Worm (Caenorhabditis elegans) whole organism, young adult: ENCODE measurements around the gene F23G4.1.
A peak's percentile ranks its signal among the peaks of the same experiment; 100 is the strongest.

ENCODE experiments used
- B0019.2 ChIP-seq: fragments of 200-800 bp; sonication (Bioruptor generic); conservative IDR thresholded peaks from 2 replicates; pipeline ENCODE4 v1.3.6; 2022; ENCODE audit warnings: missing genetic modification reagents, missing genetic modification characterization, missing compliant biosample characterization
- C06A6.2 ChIP-seq: fragments of 200-800 bp; sonication (Bioruptor generic); conservative IDR thresholded peaks from 2 replicates; pipeline ENCODE4 v1.3.6; 2022; ENCODE audit warnings: missing genetic modification characterization, missing compliant biosample characterization
- C17E4.6 ChIP-seq: fragments of 200-800 bp; sonication (Bioruptor generic); IDR thresholded peaks from 2 replicates; pipeline ENCODE4 v1.3.6; 2022; ENCODE audit warnings: missing genetic modification reagents, missing genetic modification characterization, missing compliant biosample characterization
- F23B12.7 ChIP-seq: sonication (generic microtip); optimal IDR thresholded peaks from 2 replicates; lab custom pipeline; 2017; ENCODE audit warnings: missing genetic modification characterization, mild to moderate bottlenecking, missing compliant biosample characterization, antibody characterized with exemption, moderate library complexity; ENCODE audit not compliant: insufficient read depth
- Y95B8A.8 ChIP-seq: fragments of 200-800 bp; sonication (Bioruptor generic); IDR thresholded peaks from 2 replicates; pipeline ENCODE4 v1.3.6; 2022; ENCODE audit warnings: missing genetic modification reagents, missing genetic modification characterization, missing compliant biosample characterization
- ZK185.1 ChIP-seq: sonication (generic microtip); optimal IDR thresholded peaks from 2 replicates; lab custom pipeline; 2016; ENCODE audit warnings: mild to moderate bottlenecking, missing genetic modification characterization, missing compliant biosample characterization; ENCODE audit not compliant: poor library complexity, severe bottlenecking
- akir-1 ChIP-seq: fragments of 200-800 bp; sonication (Bioruptor generic); optimal IDR thresholded peaks from 2 replicates; lab custom pipeline; 2018; ENCODE audit warnings: mild to moderate bottlenecking, missing genetic modification characterization, moderate library complexity, missing compliant biosample characterization
- aptf-2 ChIP-seq: fragments of 200-800 bp; sonication (Bioruptor generic); conservative IDR thresholded peaks from 2 replicates; pipeline ENCODE4 v1.3.6; 2022; ENCODE audit warnings: missing genetic modification reagents, missing genetic modification characterization, missing compliant biosample characterization
- athp-1 ChIP-seq: sonication (generic microtip); optimal IDR thresholded peaks from 2 replicates; lab custom pipeline; 2017; ENCODE audit warnings: mild to moderate bottlenecking, missing genetic modification characterization, missing compliant biosample characterization
- attf-3 ChIP-seq: fragments of 200-800 bp; sonication (Bioruptor generic); conservative IDR thresholded peaks from 2 replicates; pipeline ENCODE4 v1.3.6; 2022; ENCODE audit warnings: missing genetic modification reagents, missing genetic modification characterization, missing compliant biosample characterization
- bed-1 ChIP-seq: fragments of 200-800 bp; sonication (Bioruptor generic); IDR thresholded peaks from 2 replicates; pipeline ENCODE4 v1.3.6; 2022; ENCODE audit warnings: missing genetic modification reagents, missing genetic modification characterization, missing compliant biosample characterization
- cebp-1 ChIP-seq, 2 experiments: fragments of 200-800 bp in 1 of 2; sonication (Bioruptor generic) in 1 of 2; sonication (generic microtip) in 1 of 2; IDR thresholded peaks in 1 of 2; optimal IDR thresholded peaks in 1 of 2; 2 replicates each; pipeline versions ENCODE4 v1.3.6 to Lab custom; 2017 to 2022; ENCODE audit warnings: missing compliant biosample characterization in 2 of 2, missing genetic modification characterization in 2 of 2, mild to moderate bottlenecking in 1 of 2, missing genetic modification reagents in 1 of 2, moderate library complexity in 1 of 2
- chd-7 ChIP-seq: sonication (generic microtip); optimal IDR thresholded peaks from 2 replicates; lab custom pipeline; 2016; ENCODE audit warnings: mild to moderate bottlenecking, missing genetic modification characterization, moderate library complexity, missing compliant biosample characterization
- ekl-4 ChIP-seq: fragments of 200-800 bp; sonication (Bioruptor generic); IDR thresholded peaks from 2 replicates; pipeline ENCODE4 v1.3.6; 2022; ENCODE audit warnings: missing genetic modification reagents, missing genetic modification characterization, missing compliant biosample characterization
- fkh-3 ChIP-seq: sonication (generic microtip); optimal IDR thresholded peaks from 2 replicates; lab custom pipeline; 2016; ENCODE audit warnings: mild to moderate bottlenecking, missing genetic modification characterization, missing compliant biosample characterization
- hmg-1.2 ChIP-seq: fragments of 200-800 bp; sonication (Bioruptor generic); IDR thresholded peaks from 2 replicates; pipeline ENCODE4 v1.3.6; 2022; ENCODE audit warnings: missing genetic modification reagents, missing genetic modification characterization, missing compliant biosample characterization
- lsl-1 ChIP-seq: fragments of 200-800 bp; sonication (Bioruptor generic); optimal IDR thresholded peaks from 2 replicates; lab custom pipeline; 2018; ENCODE audit warnings: mild to moderate bottlenecking, missing genetic modification characterization, moderate library complexity, missing compliant biosample characterization
- madf-3 ChIP-seq: fragments of 200-800 bp; sonication (Bioruptor generic); IDR thresholded peaks from 2 replicates; pipeline ENCODE4 v1.3.6; 2022; ENCODE audit warnings: missing genetic modification reagents, missing genetic modification characterization, missing compliant biosample characterization
- mcd-1 ChIP-seq: fragments of 200-800 bp; sonication (Bioruptor generic); IDR thresholded peaks from 2 replicates; pipeline ENCODE4 v1.3.6; 2022; ENCODE audit warnings: missing genetic modification reagents, missing genetic modification characterization, missing compliant biosample characterization
- mxl-1 ChIP-seq: sonication (generic microtip); optimal IDR thresholded peaks from 2 replicates; lab custom pipeline; 2016; ENCODE audit warnings: missing genetic modification characterization, missing compliant biosample characterization
- nhr-120 ChIP-seq: fragments of 200-800 bp; sonication (Bioruptor generic); IDR thresholded peaks from 2 replicates; pipeline ENCODE4 v1.3.6; 2022; ENCODE audit warnings: missing genetic modification characterization, missing compliant biosample characterization
- nhr-80 ChIP-seq: sonication (generic microtip); optimal IDR thresholded peaks from 2 replicates; lab custom pipeline; 2016; ENCODE audit warnings: missing genetic modification characterization, missing compliant biosample characterization
- pbrm-1 ChIP-seq: fragments of 200-800 bp; sonication (Bioruptor generic); IDR thresholded peaks from 2 replicates; pipeline ENCODE4 v1.3.6; 2022; ENCODE audit warnings: missing genetic modification reagents, missing genetic modification characterization, missing compliant biosample characterization
- pha-4 ChIP-seq: fragments of 150-350 bp; sonication (generic microtip); optimal IDR thresholded peaks from 2 replicates; lab custom pipeline; 2014; ENCODE audit warnings: missing biosample characterization, missing genetic modification reagents, missing genetic modification characterization
- sea-2 ChIP-seq: fragments of 200-800 bp; sonication (Bioruptor generic); IDR thresholded peaks from 2 replicates; pipeline ENCODE4 v1.3.6; 2022; ENCODE audit warnings: missing genetic modification characterization, missing compliant biosample characterization
- snpc-3.4 ChIP-seq: sonication (generic microtip); optimal IDR thresholded peaks from 2 replicates; lab custom pipeline; 2017; ENCODE audit warnings: missing genetic modification characterization, mild to moderate bottlenecking, missing compliant biosample characterization, antibody characterized with exemption, moderate library complexity, missing genotype, missing genetic modification reagents
- tlf-1 ChIP-seq: fragments of 200-800 bp; sonication (Bioruptor generic); optimal IDR thresholded peaks from 2 replicates; lab custom pipeline; 2018; ENCODE audit warnings: mild to moderate bottlenecking, missing genetic modification characterization, missing compliant biosample characterization
- unc-130 ChIP-seq: sonication (generic microtip); optimal IDR thresholded peaks from 2 replicates; lab custom pipeline; 2016; ENCODE audit warnings: missing genetic modification reagents, missing genetic modification characterization, missing compliant biosample characterization
- xnd-1 ChIP-seq: sonication (generic microtip); optimal IDR thresholded peaks from 2 replicates; lab custom pipeline; 2016; ENCODE audit warnings: missing genotype, missing genetic modification reagents, missing genetic modification characterization, missing compliant biosample characterization
- zfh-2 ChIP-seq: fragments of 200-800 bp; sonication (Bioruptor generic); conservative IDR thresholded peaks from 2 replicates; pipeline ENCODE4 v1.3.6; 2022; ENCODE audit warnings: missing genetic modification reagents, missing genetic modification characterization, missing compliant biosample characterization
- zim-3 ChIP-seq: sonication (generic microtip); optimal IDR thresholded peaks from 2 replicates; lab custom pipeline; 2017; ENCODE audit warnings: mild to moderate bottlenecking, missing genetic modification characterization, moderate library complexity, missing compliant biosample characterization

The F23G4.1 gene

DNA sequence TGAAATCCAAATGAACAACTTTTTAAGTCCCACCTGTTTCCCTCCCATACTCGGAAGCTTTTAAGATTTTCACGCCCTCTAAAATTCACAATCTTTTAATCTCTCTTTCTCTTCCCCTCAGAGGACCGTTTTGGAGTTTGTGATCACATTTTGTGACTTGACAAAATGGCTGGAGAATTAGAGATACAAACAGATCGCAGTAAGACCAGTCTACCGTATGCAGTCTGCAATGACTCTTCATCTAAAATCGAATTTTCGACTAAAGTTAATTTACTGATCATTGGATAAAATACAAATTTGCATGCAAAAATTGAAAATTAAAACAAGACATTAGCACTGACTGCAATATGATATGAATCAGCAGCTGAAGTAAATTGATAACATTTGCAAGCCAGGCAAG, 38.5 kb upstream of the F23G4.1 start:
- TF ChIP-seq nhr-80 (peak; percentile 33), C17E4.6 (no peak), pha-4 (no peak)

DNA sequence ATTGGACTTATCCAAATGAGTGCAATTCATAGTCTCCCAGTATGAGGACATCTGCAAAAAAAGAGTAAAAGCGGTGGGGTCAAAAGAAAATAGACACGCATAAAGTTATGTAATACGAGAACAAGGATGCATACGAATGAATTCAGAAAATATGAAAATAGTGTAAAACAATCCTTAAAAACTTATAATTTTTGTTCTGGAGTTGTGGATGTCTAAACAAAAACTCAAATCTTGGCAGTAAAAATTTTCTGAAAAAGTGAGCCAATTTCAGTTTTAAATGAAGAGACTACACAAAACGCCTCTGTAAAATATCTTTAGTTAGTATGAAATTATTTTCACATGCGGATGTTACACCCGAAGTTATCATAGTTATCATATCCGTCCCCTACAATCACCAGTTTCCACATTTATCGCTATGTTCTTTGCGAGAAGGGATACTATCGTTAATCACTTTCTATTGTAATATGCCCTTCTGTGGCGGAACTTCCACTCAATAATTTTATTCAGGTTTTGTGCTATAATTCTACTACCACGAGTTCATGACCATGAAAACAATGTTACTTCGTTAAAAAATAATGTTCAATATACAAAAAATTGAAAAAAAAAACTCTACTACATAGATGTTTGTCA, 37.7 kb upstream of the F23G4.1 start, which contains the start of gene nhr-120:
Gene nhr-120 (minus strand): TSS at position 51 of the 630 bp plus-strand sequence.
- no peak for TF ChIP-seq sea-2 (GFP tag; lab: Robert Waterston, UW)
- no peak for TF ChIP-seq ekl-4 (GFP tag; lab: Robert Waterston, UW)
- TF ChIP-seq pbrm-1 (GFP tag; lab: Robert Waterston, UW), result no peak
- TF ChIP-seq mxl-1 (tag; lab: Kevin White, UChicago), result no peak
- TF ChIP-seq madf-3 (GFP tag; lab: Robert Waterston, UW), result no peak
- no peak for TF ChIP-seq aptf-2 (GFP tag; lab: Robert Waterston, UW)
- TF ChIP-seq C06A6.2, result no peak
- TF ChIP-seq Y95B8A.8 (GFP tag; lab: Robert Waterston, UW), result no peak
- no peak for TF ChIP-seq fkh-3
- TF ChIP-seq unc-130 (GFP tag; lab: Kevin White, UChicago), result no peak

DNA sequence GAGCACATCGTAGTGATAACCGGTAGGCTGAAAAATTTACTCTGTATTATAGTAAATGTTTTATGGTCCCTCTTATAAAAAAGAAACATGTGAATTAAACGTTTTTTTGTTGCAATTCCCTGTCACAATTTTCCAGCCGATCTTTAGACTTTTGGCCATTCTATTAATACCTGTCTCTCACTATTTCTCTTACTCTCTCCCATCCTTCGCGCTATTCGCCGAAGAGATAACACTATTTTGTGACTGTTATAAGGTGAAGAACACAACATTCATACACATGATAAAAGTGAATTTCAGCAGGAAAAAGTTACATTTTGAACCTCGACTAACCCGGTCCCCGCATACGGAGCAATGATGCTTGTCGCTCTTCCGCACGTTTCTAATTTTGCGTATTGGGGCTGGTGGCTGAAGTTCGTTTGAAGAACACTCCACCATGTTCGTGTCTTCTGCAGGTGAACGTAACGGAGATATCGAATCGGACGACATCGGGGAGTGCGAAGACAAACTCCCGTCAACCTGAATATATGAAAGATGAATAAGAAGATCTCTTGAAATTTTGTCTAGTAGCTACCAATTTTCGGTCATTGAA, 36.1 kb upstream of the F23G4.1 start:
- TF ChIP-seq nhr-80 (peak; percentile 81), nhr-120 (GFP tag; lab: Robert Waterston, UW) (0 out of 2 replicates have a peak, but pooled peaks have one; percentile 70), snpc-3.4 (tag; lab: Kevin White, UChicago) (no peak)
- TF ChIP-seq, all 124 proteins: peak for 2

DNA sequence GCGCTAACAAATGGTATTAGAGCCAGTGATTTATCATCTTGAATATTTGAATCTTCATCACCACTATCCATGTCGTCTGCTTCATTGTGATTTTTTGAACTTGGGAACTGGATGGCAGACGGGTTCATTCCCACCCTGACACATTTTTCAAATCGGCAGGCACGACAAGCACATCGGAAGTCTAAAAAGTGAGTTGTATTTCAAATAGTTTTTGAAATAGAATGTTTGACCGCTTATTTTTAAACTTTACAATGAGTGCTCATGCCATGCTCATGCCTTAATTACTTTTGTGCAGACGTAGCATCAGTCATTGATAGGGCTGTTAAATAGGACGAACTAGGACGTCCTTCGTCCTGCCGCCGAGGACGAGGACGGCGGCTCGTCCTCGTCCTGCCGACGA, 34.9 kb upstream of the F23G4.1 start:
- TF ChIP-seq zfh-2 (GFP tag; lab: Robert Waterston, UW), result no peak
- no peak for TF ChIP-seq hmg-1.2
- TF ChIP-seq tlf-1 (GFP tag; lab: Kevin White, UChicago), result no peak
- TF ChIP-seq cebp-1 (GFP tag; IDR thresholded peaks at IDR 0.05; lab: Robert Waterston, UW), result no peak
- no peak for TF ChIP-seq cebp-1 (tag; optimal IDR thresholded peaks at IDR 0.05; lab: Kevin White, UChicago)
- TF ChIP-seq akir-1 (GFP tag; lab: Kevin White, UChicago), result no peak
- peak; percentile 72; the same call in 1 of the 2 replicates for TF ChIP-seq nhr-120 (GFP tag; lab: Robert Waterston, UW)
- no peak for TF ChIP-seq xnd-1 (tag; lab: Kevin White, UChicago)
- TF ChIP-seq ekl-4 (GFP tag; lab: Robert Waterston, UW), result no peak

DNA sequence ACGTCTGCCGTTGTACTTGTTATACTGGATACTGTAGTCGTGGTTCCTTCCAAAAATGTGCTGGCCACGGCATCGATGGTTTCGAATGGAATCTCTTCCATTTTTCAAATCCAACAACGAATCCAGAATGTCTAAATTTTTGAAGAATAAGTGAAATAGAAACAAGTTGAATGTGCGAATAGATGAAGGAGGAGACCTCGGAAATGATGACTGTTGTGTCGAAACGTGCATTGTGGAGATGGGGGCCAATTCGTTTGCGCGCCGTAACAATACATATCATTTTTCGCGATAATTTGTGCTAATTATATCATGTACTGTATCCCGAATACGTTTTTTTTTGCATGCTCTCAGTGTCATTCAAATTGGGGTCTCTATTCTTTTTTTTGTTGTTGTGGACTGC, 32.2 kb upstream of the F23G4.1 start, which contains the start of gene aexr-1:
Gene aexr-1 (minus strand): TSS at position 101 of the 400 bp plus-strand sequence.
- TF ChIP-seq bed-1 (GFP tag; lab: Robert Waterston, UW) (0 out of 2 replicates have a peak, but pooled peaks have one; percentile 33), chd-7 (no peak)

DNA sequence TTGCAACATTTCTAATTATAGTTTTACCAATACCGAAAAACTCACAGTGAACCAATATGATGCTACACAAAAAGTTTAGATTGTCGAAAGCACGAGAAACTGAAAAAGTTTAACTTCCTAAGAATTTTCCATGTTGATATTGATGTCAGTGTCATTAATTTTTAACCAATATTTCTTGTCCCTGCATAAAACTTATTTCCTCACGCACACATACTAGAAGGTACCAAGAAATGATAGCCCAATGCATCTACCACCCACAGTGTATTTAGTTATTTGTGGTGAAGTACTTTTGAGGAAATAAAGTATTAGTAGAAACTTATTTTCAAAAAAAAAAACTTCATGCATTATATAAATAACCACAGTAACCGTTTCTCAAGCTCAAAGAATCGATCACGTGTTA, 28.4 kb upstream of the F23G4.1 start, which contains the start of gene aexr-2:
Gene aexr-2 (minus strand): TSS at position 101 of the 400 bp plus-strand sequence.
- TF ChIP-seq lsl-1 (GFP tag; lab: Kevin White, UChicago), result no peak
- TF ChIP-seq chd-7, result no peak
- TF ChIP-seq zim-3 (tag; lab: Kevin White, UChicago), result no peak
- no peak for TF ChIP-seq attf-3 (GFP tag; lab: Robert Waterston, UW)
- TF ChIP-seq ZK185.1 (tag; lab: Kevin White, UChicago), result no peak
- no peak for TF ChIP-seq B0019.2
- TF ChIP-seq mcd-1 (GFP tag; lab: Robert Waterston, UW), result no peak
- TF ChIP-seq athp-1 (tag; lab: Kevin White, UChicago), result no peak
- TF ChIP-seq F23B12.7, result no peak
